Fruit fly (Drosophila melanogaster): Measurements from ENCODE around the gene Arl2.

Arl2 gene

dm6 chr3R:8333768-8334470 lies 7.0 kb upstream of the Arl2 start, which contains the start of gene Poxm (continued):
- peak; percentile 89 for TF ChIP-seq tin (GFP tag; optimal IDR thresholded peaks at IDR 0.05)
- TF ChIP-seq en (GFP tag; optimal IDR thresholded peaks at IDR 0.05), result no peak
- no peak for TF ChIP-seq CG3995 (GFP tag; optimal IDR thresholded peaks at IDR 0.05)
- 0 out of 2 replicates have a peak, but pooled peaks have one; percentile 28 for TF ChIP-seq CG10321 (GFP tag; IDR thresholded peaks at IDR 0.05)
- TF ChIP-seq lmd (GFP tag; IDR thresholded peaks at IDR 0.05), result peak; percentile 94
- TF ChIP-seq sr (GFP tag; IDR thresholded peaks at IDR 0.05), result peak; percentile 95
- peak; percentile 27 for TF ChIP-seq Atf3 (GFP tag; optimal IDR thresholded peaks at IDR 0.05)
- peak; percentile 18 for TF ChIP-seq CG1792 (GFP tag; optimal IDR thresholded peaks at IDR 0.05)
- TF ChIP-seq cad (GFP tag; optimal IDR thresholded peaks at IDR 0.05), result no peak
- TF ChIP-seq Xrp1 (GFP tag; IDR thresholded peaks at IDR 0.05), result peak; percentile 91
- peak; percentile 97 for TF ChIP-seq phol (tag; optimal IDR thresholded peaks at IDR 0.05)
- peak; percentile 96 for TF ChIP-seq CG10979 (tag; optimal IDR thresholded peaks at IDR 0.05)
- peak; percentile 52 for TF ChIP-seq kni (GFP tag; optimal IDR thresholded peaks at IDR 0.05)
- no peak for TF ChIP-seq lov (optimal IDR thresholded peaks at IDR 0.05)
- no peak for TF ChIP-seq lov (GFP tag; IDR thresholded peaks at IDR 0.05)
- peak; percentile 58 for TF ChIP-seq jing (GFP tag; optimal IDR thresholded peaks at IDR 0.05)
- TF ChIP-seq CG3726 (GFP tag; IDR thresholded peaks at IDR 0.05), result peak; percentile 75; the same call in 2 of the 3 replicates
- TF ChIP-seq CG14965 (GFP tag; optimal IDR thresholded peaks at IDR 0.05; ENCODE audit: borderline replicate concordance), result no peak
- no peak for TF ChIP-seq Elba2 (GFP tag; optimal IDR thresholded peaks at IDR 0.05)
- peak; percentile 53; the same call in 1 of the 2 replicates for TF ChIP-seq E2f2 (GFP tag; IDR thresholded peaks at IDR 0.05)
- peak; percentile 86 for TF ChIP-seq CG6254 (GFP tag; optimal IDR thresholded peaks at IDR 0.05)
- TF ChIP-seq bbx (GFP tag; IDR thresholded peaks at IDR 0.05; ENCODE audit: partially characterized antibody), result 0 out of 2 replicates have a peak, but pooled peaks have one; percentile 21
- peak; percentile 64; the same call in 1 of the 2 replicates for TF ChIP-seq cas (GFP tag; IDR thresholded peaks at IDR 0.05)
- TF ChIP-seq wor (GFP tag; IDR thresholded peaks at IDR 0.05), result peak; percentile 82; the same call in 1 of the 2 replicates
- peak; percentile 4 for TF ChIP-seq CG12769 (tag; optimal IDR thresholded peaks at IDR 0.05)
- peak; percentile 66 for TF ChIP-seq CG11696 (GFP tag; IDR thresholded peaks at IDR 0.05)
- peak; percentile 61 for TF ChIP-seq CG4854 (GFP tag; optimal IDR thresholded peaks at IDR 0.05)
- TF ChIP-seq inv (GFP tag; IDR thresholded peaks at IDR 0.05; ENCODE audit: partially characterized antibody), result peak; percentile 41; the same call in 1 of the 2 replicates
- TF ChIP-seq CG9797 (GFP tag; optimal IDR thresholded peaks at IDR 0.05), result peak; percentile 23
- TF ChIP-seq oc (tag; optimal IDR thresholded peaks at IDR 0.05), result peak; percentile 78
- TF ChIP-seq CG31388 (GFP tag; optimal IDR thresholded peaks at IDR 0.05), result peak; percentile 83
- TF ChIP-seq Sry-β (GFP tag; optimal IDR thresholded peaks at IDR 0.05), result peak; percentile 32
- peak; percentile 99 for TF ChIP-seq CG17361 (GFP tag; IDR thresholded peaks at IDR 0.05)
- TF ChIP-seq CG16779 (GFP tag; IDR thresholded peaks at IDR 0.05), result no peak
- TF ChIP-seq CG8478 (optimal IDR thresholded peaks at IDR 0.05), result peak; percentile 91
- peak; percentile 69 for TF ChIP-seq CG10274 (GFP tag; optimal IDR thresholded peaks at IDR 0.05)
- TF ChIP-seq CG18599 (GFP tag; optimal IDR thresholded peaks at IDR 0.05), result peak; percentile 79
- TF ChIP-seq esg (GFP tag; conservative IDR thresholded peaks at IDR 0.05), result peak; percentile 88
- TF ChIP-seq CG13287 (GFP tag; IDR thresholded peaks at IDR 0.05; ENCODE audit: partially characterized antibody), result no peak
- TF ChIP-seq cwo (GFP tag; optimal IDR thresholded peaks at IDR 0.05), result peak; percentile 74
- peak; percentile 32 for TF ChIP-seq CG8089 (GFP tag; optimal IDR thresholded peaks at IDR 0.05)
- TF ChIP-seq vnd (GFP tag; IDR thresholded peaks at IDR 0.05; ENCODE audit: partially characterized antibody), result no peak
- peak; percentile 80 for TF ChIP-seq Fer3 (tag; optimal IDR thresholded peaks at IDR 0.05)
- peak; percentile 68 for TF ChIP-seq CG13624 (GFP tag; optimal IDR thresholded peaks at IDR 0.05)
- TF ChIP-seq CG9727 (GFP tag; optimal IDR thresholded peaks at IDR 0.05), result peak; percentile 96
- no peak for TF ChIP-seq MESR4 (GFP tag; optimal IDR thresholded peaks at IDR 0.05)
- TF ChIP-seq CG1832 (GFP tag; optimal IDR thresholded peaks at IDR 0.05), result peak; percentile 34
- peak; percentile 84 for TF ChIP-seq al (GFP tag; IDR thresholded peaks at IDR 0.05)
- TF ChIP-seq row (GFP tag; IDR thresholded peaks at IDR 0.05), result peak; percentile 92

Measured in whole organism, embryonic.